Fruit fly (Drosophila melanogaster): ENCODE data around the gene Ranbp21.

The Ranbp21 gene

DNA sequence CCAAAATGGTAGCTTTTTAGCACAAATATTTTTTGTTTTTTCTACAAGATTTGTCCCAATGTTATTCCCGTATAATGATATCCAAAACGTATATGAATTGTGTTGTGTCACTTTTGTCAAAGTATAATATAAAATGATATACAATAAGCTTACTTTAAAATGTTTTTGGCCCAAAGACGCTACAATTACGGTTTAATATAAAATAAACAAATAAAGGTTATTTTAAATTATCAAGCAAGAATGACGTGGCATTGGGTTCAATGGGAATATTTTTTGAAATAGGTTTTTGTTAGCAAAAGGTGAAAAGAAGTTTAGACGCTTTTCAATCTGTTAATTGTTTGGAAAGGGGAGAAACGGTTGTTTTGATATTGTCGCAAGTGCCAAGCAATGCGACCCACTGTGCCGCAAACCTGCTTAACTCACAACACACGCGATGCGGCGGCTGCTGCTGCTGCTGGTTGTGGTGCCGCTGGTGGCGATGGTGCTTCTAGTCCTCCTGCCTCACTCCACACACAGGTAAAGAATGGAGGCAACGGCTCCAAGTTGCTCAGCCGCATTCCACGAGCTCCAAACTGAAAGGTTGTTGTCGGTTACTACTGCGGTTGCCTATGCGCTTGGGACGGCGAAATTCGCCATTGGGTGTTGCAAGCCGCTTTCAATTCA is 11.3 kb upstream of the Ranbp21 start (continued):
- peak; percentile 67 for TF ChIP-seq CG13775 (GFP tag; optimal IDR thresholded peaks at IDR 0.05)
- TF ChIP-seq CG17829 (tag; optimal IDR thresholded peaks at IDR 0.05): peak; percentile 48
- peak; percentile 73 for TF ChIP-seq CG7839 (tag; optimal IDR thresholded peaks at IDR 0.05)
- no peak for TF ChIP-seq CG1024 (GFP tag; IDR thresholded peaks at IDR 0.05)
- TF ChIP-seq kah (GFP tag; optimal IDR thresholded peaks at IDR 0.05): peak; percentile 12
- no peak for TF ChIP-seq bowl (GFP tag; IDR thresholded peaks at IDR 0.05)
- TF ChIP-seq danr (GFP tag; IDR thresholded peaks at IDR 0.05): no peak
- peak; percentile 57 for TF ChIP-seq CG15011 (GFP tag; optimal IDR thresholded peaks at IDR 0.05)
- TF ChIP-seq crp (GFP tag; optimal IDR thresholded peaks at IDR 0.05): peak in 1 of 2 experiments; percentile 1
- TF ChIP-seq aop (GFP tag; IDR thresholded peaks at IDR 0.05): no peak
- no peak; the same call in 2 of the 3 replicates for TF ChIP-seq croc (GFP tag; conservative IDR thresholded peaks at IDR 0.05)
- TF ChIP-seq CG16815 (GFP tag; optimal IDR thresholded peaks at IDR 0.05): peak; percentile 61
- TF ChIP-seq jumu (GFP tag; optimal IDR thresholded peaks at IDR 0.05): no peak
- TF ChIP-seq CG8944 (GFP tag; optimal IDR thresholded peaks at IDR 0.05): no peak
- TF ChIP-seq Aef1 (GFP tag; IDR thresholded peaks at IDR 0.05): no peak
- TF ChIP-seq gce (GFP tag; IDR thresholded peaks at IDR 0.05): no peak
- TF ChIP-seq esg (GFP tag; conservative IDR thresholded peaks at IDR 0.05): no peak
- no peak for TF ChIP-seq CG1832 (GFP tag; optimal IDR thresholded peaks at IDR 0.05)

dm6 chrX:19662583-19663195 is 10.6 kb upstream of the Ranbp21 start:
- 0 out of 2 replicates have a peak, but pooled peaks have one; percentile 11 for TF ChIP-seq CG10366 (GFP tag; IDR thresholded peaks at IDR 0.05)
- peak; percentile 35; the same call in 1 of the 2 replicates for TF ChIP-seq NFAT (GFP tag; IDR thresholded peaks at IDR 0.05)
- TF ChIP-seq CG6791 (GFP tag; IDR thresholded peaks at IDR 0.05; ENCODE audit: partially characterized antibody): peak; percentile 47; the same call in 1 of the 3 replicates
- peak; percentile 85 for TF ChIP-seq HLHmδ (GFP tag; optimal IDR thresholded peaks at IDR 0.05)
- TF ChIP-seq Deaf1 (tag; optimal IDR thresholded peaks at IDR 0.05): peak; percentile 74
- TF ChIP-seq cato (GFP tag; optimal IDR thresholded peaks at IDR 0.05; ENCODE audit: borderline replicate concordance): no peak
- no peak for TF ChIP-seq CG12236 (GFP tag; optimal IDR thresholded peaks at IDR 0.05)
- TF ChIP-seq row (GFP tag; IDR thresholded peaks at IDR 0.05): no peak
- TF ChIP-seq CG7745 (tag; optimal IDR thresholded peaks at IDR 0.05): no peak
- TF ChIP-seq Hr78 (GFP tag; optimal IDR thresholded peaks at IDR 0.05): peak in 1 of 2 experiments; percentile 97
- peak; percentile 67 for TF ChIP-seq cg (GFP tag; optimal IDR thresholded peaks at IDR 0.05)
- TF ChIP-seq Dll (GFP tag; IDR thresholded peaks at IDR 0.05; ENCODE audit: partially characterized antibody): 0 out of 4 replicates have a peak, but pooled peaks have one; percentile 18
- peak; percentile 6 for TF ChIP-seq jumu (GFP tag; optimal IDR thresholded peaks at IDR 0.05)
- no peak for TF ChIP-seq fu2 (GFP tag; optimal IDR thresholded peaks at IDR 0.05)
- no peak for TF ChIP-seq CG31224 (GFP tag; IDR thresholded peaks at IDR 0.05)
- TF ChIP-seq CG13287 (GFP tag; IDR thresholded peaks at IDR 0.05; ENCODE audit: partially characterized antibody): peak; percentile 35; the same call in 1 of the 2 replicates
- TF ChIP-seq cas (GFP tag; IDR thresholded peaks at IDR 0.05): 0 out of 2 replicates have a peak, but pooled peaks have one; percentile 32
- TF ChIP-seq bab2 (GFP tag; optimal IDR thresholded peaks at IDR 0.05): no peak
- TF ChIP-seq E2f2 (GFP tag; IDR thresholded peaks at IDR 0.05): peak; percentile 27; the same call in 1 of the 2 replicates
- no peak for TF ChIP-seq CG2129 (GFP tag; IDR thresholded peaks at IDR 0.05; ENCODE audit: partially characterized antibody)
- TF ChIP-seq Med (GFP tag): peak; percentile 43
- TF ChIP-seq Nf-YB (GFP tag; optimal IDR thresholded peaks at IDR 0.05): peak; percentile 75
- TF ChIP-seq pho (GFP tag; optimal IDR thresholded peaks at IDR 0.05): peak; percentile 11
- no peak for TF ChIP-seq usp (GFP tag; optimal IDR thresholded peaks at IDR 0.05)
- no peak for TF ChIP-seq unpg (GFP tag; optimal IDR thresholded peaks at IDR 0.05)
- 0 out of 2 replicates have a peak, but pooled peaks have one; percentile 21 for TF ChIP-seq ara (GFP tag; IDR thresholded peaks at IDR 0.05)
- TF ChIP-seq CG34224 (GFP tag; IDR thresholded peaks at IDR 0.05; ENCODE audit: partially characterized antibody): 0 out of 3 replicates have a peak, but pooled peaks have one; percentile 31
- no peak for TF ChIP-seq crp (GFP tag; optimal IDR thresholded peaks at IDR 0.05)
- peak; percentile 40; the same call in 1 of the 2 replicates for TF ChIP-seq unc-4 (GFP tag; IDR thresholded peaks at IDR 0.05; ENCODE audit: partially characterized antibody)
- TF ChIP-seq chm (GFP tag; IDR thresholded peaks at IDR 0.05): peak; percentile 82; the same call in 1 of the 2 replicates

Measured in whole organism, embryonic.